Worm (Caenorhabditis elegans) whole organism, L4 larva: ENCODE data around the gene C54C6.11.

Experiments used
- D1046.2 ChIP-seq: fragments of 200-800 bp; sonication (Bioruptor generic); IDR thresholded peaks from 2 replicates; pipeline ENCODE4 v1.3.6; 2022; ENCODE audit warnings: missing genetic modification characterization, missing compliant biosample characterization
- F10B5.3 ChIP-seq: sonication (generic microtip); optimal IDR thresholded peaks from 2 replicates; lab custom pipeline; 2016; ENCODE audit warnings: mild to moderate bottlenecking, missing genetic modification characterization, missing compliant biosample characterization
- F44E2.7 ChIP-seq: fragments of 200-800 bp; sonication (Bioruptor generic); IDR thresholded peaks from 2 replicates; pipeline ENCODE4 v2.1.2; 2022; ENCODE audit warnings: missing genetic modification characterization, missing compliant biosample characterization
- T20F7.1 ChIP-seq: fragments of 200-800 bp; sonication (Bioruptor generic); optimal IDR thresholded peaks from 2 replicates; lab custom pipeline; 2018; ENCODE audit warnings: mild to moderate bottlenecking, missing genetic modification characterization, missing compliant biosample characterization
- T26A8.4 ChIP-seq: fragments of 200-800 bp; sonication (Bioruptor generic); IDR thresholded peaks from 2 replicates; pipeline ENCODE4 v1.3.6; 2022; ENCODE audit warnings: missing genetic modification characterization, missing compliant biosample characterization
- arid-1 ChIP-seq: fragments of 200-800 bp; sonication (Bioruptor generic); conservative IDR thresholded peaks from 2 replicates; pipeline ENCODE4 v1.3.6; 2022; ENCODE audit warnings: missing genetic modification reagents, missing genetic modification characterization, missing compliant biosample characterization
- ceh-20 ChIP-seq: fragments of 200-800 bp; sonication (Bioruptor generic); IDR thresholded peaks from 2 replicates; pipeline ENCODE4 v1.3.6; 2022; ENCODE audit warnings: missing genetic modification reagents, missing genetic modification characterization, missing compliant biosample characterization
- ceh-28 ChIP-seq: fragments of 150-350 bp; optimal IDR thresholded peaks from 2 replicates; lab custom pipeline; 2014; ENCODE audit warnings: missing biosample characterization, missing genetic modification reagents, missing genetic modification characterization
- ceh-82 ChIP-seq: sonication (generic microtip); optimal IDR thresholded peaks from 2 replicates; lab custom pipeline; 2017; ENCODE audit warnings: missing biosample characterization, missing genetic modification characterization
- ces-1 ChIP-seq: fragments of 150-350 bp; sonication (generic microtip); optimal IDR thresholded peaks from 4 replicates; lab custom pipeline; 2014; ENCODE audit warnings: missing biosample characterization, missing genetic modification reagents, missing genetic modification characterization
- cey-2 ChIP-seq: sonication (generic microtip); optimal IDR thresholded peaks from 3 replicates; lab custom pipeline; 2017; ENCODE audit warnings: missing genetic modification characterization, mild to moderate bottlenecking, missing compliant biosample characterization, antibody characterized with exemption, borderline replicate concordance; ENCODE audit not compliant: insufficient read depth
- daf-16 ChIP-seq, 3 experiments: sonication (generic microtip); optimal IDR thresholded peaks; 2 replicates each; lab custom pipeline; 2016 to 2017; ENCODE audit warnings: missing genetic modification characterization in 3 of 3, missing genetic modification reagents in 3 of 3, mild to moderate bottlenecking in 2 of 3, missing compliant biosample characterization in 2 of 3, missing biosample characterization in 1 of 3, moderate library complexity in 1 of 3
- daf-19 ChIP-seq: fragments of 200-800 bp; sonication (Bioruptor generic); conservative IDR thresholded peaks from 2 replicates; pipeline ENCODE4 v1.3.6; 2022; ENCODE audit warnings: missing genetic modification characterization, missing compliant biosample characterization
- dmd-8 ChIP-seq: fragments of 200-800 bp; sonication (Bioruptor generic); IDR thresholded peaks from 2 replicates; pipeline ENCODE4 v1.3.6; 2022; ENCODE audit warnings: missing genetic modification characterization, missing compliant biosample characterization
- dpl-1 ChIP-seq: fragments of 150-350 bp; optimal IDR thresholded peaks from 2 replicates; lab custom pipeline; 2014; ENCODE audit warnings: missing biosample characterization, missing genetic modification reagents, missing genetic modification characterization
- fkh-10 ChIP-seq: fragments of 150-350 bp; optimal IDR thresholded peaks from 2 replicates; lab custom pipeline; 2014; ENCODE audit warnings: missing biosample characterization, missing genetic modification reagents, missing genetic modification characterization
- hif-1 ChIP-seq, 2 experiments: sonication (generic microtip); optimal IDR thresholded peaks; 2 replicates each; lab custom pipeline; 2016 to 2017; ENCODE audit warnings: missing compliant biosample characterization in 2 of 2, missing genetic modification characterization in 2 of 2, missing genetic modification reagents in 2 of 2, missing genotype in 2 of 2, mild to moderate bottlenecking in 1 of 2
- hlh-11 ChIP-seq: fragments of 200-800 bp; sonication (Bioruptor generic); optimal IDR thresholded peaks from 2 replicates; lab custom pipeline; 2018; ENCODE audit warnings: mild to moderate bottlenecking, missing genetic modification characterization, missing compliant biosample characterization
- hlh-30 ChIP-seq: sonication (generic microtip); optimal IDR thresholded peaks from 2 replicates; lab custom pipeline; 2017; ENCODE audit warnings: antibody characterized with exemption, mild to moderate bottlenecking, missing genetic modification characterization, missing compliant biosample characterization; ENCODE audit not compliant: insufficient read depth
- hmg-1.1 ChIP-seq: fragments of 200-800 bp; sonication (Bioruptor generic); IDR thresholded peaks from 2 replicates; pipeline ENCODE4 v1.3.6; 2022; ENCODE audit warnings: missing genetic modification reagents, missing genetic modification characterization, missing compliant biosample characterization
- lim-7 ChIP-seq: fragments of 200-800 bp; sonication (Bioruptor generic); IDR thresholded peaks from 2 replicates; pipeline ENCODE4 v1.3.6; 2022; ENCODE audit warnings: missing genetic modification characterization, missing compliant biosample characterization
- lin-29 ChIP-seq: fragments of 200-800 bp; sonication (Bioruptor generic); IDR thresholded peaks from 2 replicates; pipeline ENCODE4 v1.3.6; 2022; ENCODE audit warnings: missing genetic modification reagents, missing genetic modification characterization, missing compliant biosample characterization
- lin-38 ChIP-seq: fragments of 200-800 bp; sonication (Bioruptor generic); IDR thresholded peaks from 2 replicates; pipeline ENCODE4 v1.3.6; 2022; ENCODE audit warnings: missing genetic modification reagents, missing genetic modification characterization, missing compliant biosample characterization
- lir-3 ChIP-seq: sonication (generic microtip); optimal IDR thresholded peaks from 2 replicates; lab custom pipeline; 2016; ENCODE audit warnings: mild to moderate bottlenecking, missing genetic modification characterization, missing compliant biosample characterization
- madf-5 ChIP-seq, 2 experiments: fragments of 200-800 bp; sonication (Bioruptor generic); IDR thresholded peaks; 2 replicates each; pipeline ENCODE4 v1.3.6; 2022; ENCODE audit warnings: missing compliant biosample characterization in 2 of 2, missing genetic modification characterization in 2 of 2
- mdl-1 ChIP-seq, 2 experiments: fragments of 150-350 bp in 1 of 2; sonication (generic microtip) in 1 of 2; optimal IDR thresholded peaks; 2 replicates each; lab custom pipeline; 2014 to 2017; ENCODE audit warnings: missing biosample characterization in 2 of 2, missing genetic modification characterization in 2 of 2
- mdt-29 ChIP-seq: fragments of 200-800 bp; sonication (Bioruptor generic); IDR thresholded peaks from 2 replicates; pipeline ENCODE4 v1.3.6; 2022; ENCODE audit warnings: missing genetic modification reagents, missing genetic modification characterization, missing compliant biosample characterization
- mep-1 ChIP-seq: fragments of 150-350 bp; sonication (generic microtip); optimal IDR thresholded peaks from 3 replicates; lab custom pipeline; 2014; ENCODE audit warnings: missing biosample characterization, missing genetic modification characterization
- mes-2 ChIP-seq: sonication (generic microtip); optimal IDR thresholded peaks from 2 replicates; lab custom pipeline; 2016; ENCODE audit warnings: missing genotype, mild to moderate bottlenecking, missing genetic modification characterization, missing compliant biosample characterization; ENCODE audit not compliant: poor library complexity, severe bottlenecking
- mxl-2 ChIP-seq: fragments of 200-800 bp; sonication (Bioruptor generic); conservative IDR thresholded peaks from 2 replicates; pipeline ENCODE4 v1.3.6; 2022; ENCODE audit warnings: missing genetic modification reagents, missing genetic modification characterization, missing compliant biosample characterization
- mxl-3 ChIP-seq: fragments of 200-800 bp; sonication (Bioruptor generic); optimal IDR thresholded peaks from 2 replicates; lab custom pipeline; 2018; ENCODE audit warnings: mild to moderate bottlenecking, missing genetic modification characterization, missing compliant biosample characterization
- nhr-10 ChIP-seq: fragments of 150-350 bp; optimal IDR thresholded peaks from 2 replicates; lab custom pipeline; 2014; ENCODE audit warnings: missing biosample characterization, missing genetic modification characterization
- nhr-11 ChIP-seq: fragments of 150-350 bp; optimal IDR thresholded peaks from 2 replicates; lab custom pipeline; 2014; ENCODE audit warnings: missing biosample characterization, missing genetic modification characterization
- nhr-111 ChIP-seq: fragments of 200-800 bp; sonication (Bioruptor generic); optimal IDR thresholded peaks from 2 replicates; lab custom pipeline; 2018; ENCODE audit warnings: mild to moderate bottlenecking, missing genetic modification characterization, missing compliant biosample characterization
- nhr-42 ChIP-seq: fragments of 200-800 bp; sonication (Bioruptor generic); IDR thresholded peaks from 2 replicates; pipeline ENCODE4 v1.3.6; 2022; ENCODE audit warnings: missing genetic modification characterization, missing compliant biosample characterization
- nhr-6 ChIP-seq: fragments of 150-350 bp; optimal IDR thresholded peaks from 2 replicates; lab custom pipeline; 2014; ENCODE audit warnings: missing biosample characterization, missing genetic modification characterization
- nhr-77 ChIP-seq: fragments of 150-350 bp; optimal IDR thresholded peaks from 2 replicates; lab custom pipeline; 2014; ENCODE audit warnings: missing biosample characterization, missing genetic modification characterization
- php-3 ChIP-seq: fragments of 200-800 bp; sonication (Bioruptor generic); IDR thresholded peaks from 2 replicates; pipeline ENCODE4 v1.3.6; 2022; ENCODE audit warnings: missing genetic modification reagents, missing genetic modification characterization, missing compliant biosample characterization
- rbr-2 ChIP-seq: sonication (generic microtip); optimal IDR thresholded peaks from 2 replicates; lab custom pipeline; 2016; ENCODE audit warnings: missing genotype, missing genetic modification characterization, missing compliant biosample characterization
- set-16 ChIP-seq: fragments of 200-800 bp; sonication (Bioruptor generic); IDR thresholded peaks from 2 replicates; pipeline ENCODE4 v1.3.6; 2022; ENCODE audit warnings: missing genetic modification reagents, missing genetic modification characterization, missing compliant biosample characterization
- skn-1 ChIP-seq: fragments of 150-350 bp; optimal IDR thresholded peaks from 2 replicates; lab custom pipeline; 2014; ENCODE audit warnings: missing biosample characterization, missing genetic modification characterization
- spr-3 ChIP-seq: fragments of 200-800 bp; sonication (Bioruptor generic); optimal IDR thresholded peaks from 2 replicates; lab custom pipeline; 2018; ENCODE audit warnings: mild to moderate bottlenecking, missing genetic modification characterization, missing compliant biosample characterization
- tra-1 ChIP-seq: fragments of 200-800 bp; sonication (Bioruptor generic); IDR thresholded peaks from 2 replicates; pipeline ENCODE4 v1.3.6; 2022; ENCODE audit warnings: missing genetic modification reagents, missing genetic modification characterization, missing compliant biosample characterization
- vab-7 ChIP-seq: fragments of 200-800 bp; sonication (Bioruptor generic); IDR thresholded peaks from 2 replicates; pipeline ENCODE4 v1.3.6; 2022; ENCODE audit warnings: missing genetic modification reagents, missing genetic modification characterization, missing compliant biosample characterization
- zag-1 ChIP-seq: fragments of 150-350 bp; optimal IDR thresholded peaks from 2 replicates; lab custom pipeline; 2014; ENCODE audit warnings: missing biosample characterization, missing genetic modification characterization
- zfp-3 ChIP-seq: fragments of 200-800 bp; sonication (Bioruptor generic); conservative IDR thresholded peaks from 2 replicates; pipeline ENCODE4 v1.3.6; 2022; ENCODE audit warnings: missing genetic modification reagents, missing genetic modification characterization, missing compliant biosample characterization
- ztf-11 ChIP-seq: fragments of 150-350 bp; optimal IDR thresholded peaks from 2 replicates; lab custom pipeline; 2014; ENCODE audit warnings: missing biosample characterization, missing genetic modification characterization
- ztf-7 ChIP-seq: fragments of 150-350 bp; optimal IDR thresholded peaks from 2 replicates; lab custom pipeline; 2014; ENCODE audit warnings: missing biosample characterization, missing genetic modification characterization

C54C6.11 gene

DNA sequence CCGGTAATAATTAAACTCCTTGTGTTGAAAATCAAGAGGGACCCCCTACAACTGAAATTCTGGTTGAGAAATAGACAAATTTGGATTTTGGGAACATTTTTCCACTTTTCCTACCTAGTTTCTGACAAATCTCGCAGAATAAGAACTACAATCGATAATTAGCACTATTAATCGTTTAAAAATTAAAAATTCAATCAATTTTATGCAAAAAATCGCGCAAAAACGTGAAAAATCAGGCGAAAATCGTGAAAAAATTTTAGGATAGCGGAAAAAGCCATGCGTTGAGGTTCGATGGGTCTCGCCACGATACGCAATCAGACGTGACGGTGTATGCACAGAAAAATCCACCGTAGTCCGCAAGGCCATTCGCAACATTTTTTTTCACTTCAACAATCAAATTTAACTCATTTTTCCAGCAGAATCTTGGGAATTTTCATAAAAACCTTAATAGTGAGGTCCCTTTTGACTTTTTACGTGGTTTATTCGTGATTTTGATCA is 43.0 kb upstream of the C54C6.11 start, which contains the start of gene lias-1 (continued):
- TF ChIP-seq lin-38 (GFP tag; lab: Robert Waterston, UW) (peak; percentile 83), nhr-111 (GFP tag; lab: Kevin White, UChicago) (no peak), mes-2 (tag; lab: Kevin White, UChicago) (peak; percentile 90), nhr-77 (tag; lab: Kevin White, UChicago) (peak; percentile 84), T26A8.4 (peak; percentile 24; the same call in 1 of the 2 replicates), rbr-2 (tag; lab: Kevin White, UChicago) (peak; percentile 60), mep-1 (peak; percentile 90)

DNA sequence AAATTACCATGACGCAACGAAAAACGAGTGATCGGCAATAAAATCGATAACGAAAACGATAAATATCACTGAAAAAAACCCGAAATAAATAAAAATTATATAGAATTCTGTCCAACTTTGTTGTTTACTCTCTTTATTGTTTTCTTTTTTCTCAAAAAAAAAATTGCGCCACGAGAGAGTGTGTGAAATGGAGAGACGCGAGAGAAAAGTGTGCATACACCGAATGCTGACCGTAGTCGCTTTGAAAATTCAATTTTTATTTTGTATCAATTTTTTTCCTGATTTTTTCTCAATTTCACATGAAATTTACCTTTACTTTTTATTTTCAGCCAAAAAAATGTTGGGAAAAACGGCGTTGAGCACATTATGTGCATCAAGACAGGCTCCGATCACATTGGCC is 38.2 kb upstream of the C54C6.11 start, which contains the start of the genes M01F1.4 and mrpl-35:
Gene M01F1.4 (minus strand): TSS at position 126 of the 400 bp plus-strand sequence.
Gene mrpl-35 (plus strand): TSS at position 330 of the 400 bp plus-strand sequence.
- TF ChIP-seq tra-1 (GFP tag; lab: Robert Waterston, UW) (no peak), nhr-11 (tag; lab: Kevin White, UChicago) (no peak), nhr-77 (tag; lab: Kevin White, UChicago) (no peak), ceh-82 (tag; lab: Kevin White, UChicago) (no peak), fkh-10 (GFP tag; lab: Kevin White, UChicago) (no peak), dpl-1 (GFP tag; lab: Kevin White, UChicago) (peak; percentile 64), lim-7 (GFP tag; lab: Robert Waterston, UW) (no peak), daf-19 (GFP tag; lab: Robert Waterston, UW) (no peak), mes-2 (tag; lab: Kevin White, UChicago) (peak; percentile 72), zfp-3 (no peak), ceh-28 (tag; lab: Kevin White, UChicago) (no peak), mxl-2 (GFP tag; lab: Robert Waterston, UW) (no peak), nhr-10 (tag; lab: Kevin White, UChicago) (no peak), T20F7.1 (GFP tag; lab: Kevin White, UChicago) (no peak), hlh-30 (tag; lab: Kevin White, UChicago) (peak; percentile 36), nhr-6 (tag; lab: Kevin White, UChicago) (peak; percentile 36), F44E2.7 (GFP tag; lab: Robert Waterston, UW) (no peak), mdt-29 (GFP tag; lab: Robert Waterston, UW) (no peak), F10B5.3 (tag; lab: Kevin White, UChicago) (no peak), D1046.2 (GFP tag; lab: Robert Waterston, UW) (no peak), mxl-3 (no peak), madf-5 (GFP tag; IDR thresholded peaks at IDR 0.05; lab: Robert Waterston, UW) (no peak), mdl-1 (tag; optimal IDR thresholded peaks at IDR 0.05; lab: Kevin White, UChicago) (no peak), mep-1 (peak; percentile 46), cey-2 (tag; lab: Kevin White, UChicago) (no peak), arid-1 (GFP tag; lab: Robert Waterston, UW) (no peak), nhr-42 (GFP tag; lab: Robert Waterston, UW) (no peak), spr-3 (no peak), vab-7 (GFP tag; lab: Robert Waterston, UW) (no peak), daf-16 (GFP tag; optimal IDR thresholded peaks at IDR 0.05; lab: Kevin White, UChicago) (peak in 1 of 2 experiments; percentile 25), daf-16 (tag; optimal IDR thresholded peaks at IDR 0.05; lab: Kevin White, UChicago) (peak; percentile 91), hif-1 (tag; optimal IDR thresholded peaks at IDR 0.05; lab: Kevin White, UChicago) (no peak), lin-29 (no peak), ztf-11 (tag; lab: Kevin White, UChicago) (no peak), ces-1 (GFP tag; lab: Kevin White, UChicago) (no peak), dmd-8 (GFP tag; lab: Robert Waterston, UW) (no peak), zag-1 (tag; lab: Kevin White, UChicago) (no peak), hlh-11 (tag; lab: Kevin White, UChicago) (no peak), rbr-2 (tag; lab: Kevin White, UChicago) (peak; percentile 25), ztf-7 (tag; lab: Kevin White, UChicago) (peak; percentile 14), ceh-20 (GFP tag; lab: Robert Waterston, UW) (no peak), hmg-1.1 (GFP tag; lab: Robert Waterston, UW) (no peak), set-16 (GFP tag; lab: Robert Waterston, UW) (no peak), lir-3 (tag; lab: Kevin White, UChicago) (no peak), skn-1 (tag; lab: Kevin White, UChicago) (no peak), php-3 (no peak)
